Fruit fly (Drosophila melanogaster) Kc167 (cell line): ENCODE data around the gene lbl.

ENCODE experiments used
- Myc ChIP-seq: fragments of >200 bp; optimal IDR thresholded peaks from 2 replicates; lab custom pipeline; 2017; ENCODE audit warnings: missing external identifiers
- Sin3A ChIP-seq: fragments of >200 bp; optimal IDR thresholded peaks from 2 replicates; lab custom pipeline; 2018; ENCODE audit warnings: missing external identifiers
- h ChIP-seq: fragments of >200 bp; optimal IDR thresholded peaks from 3 replicates; lab custom pipeline; 2018; ENCODE audit warnings: missing external identifiers
- insv ChIP-seq: fragments of >200 bp; optimal IDR thresholded peaks from 3 replicates; lab custom pipeline; 2018; ENCODE audit warnings: missing external identifiers
- psq ChIP-seq: fragments of >200 bp; optimal IDR thresholded peaks from 2 replicates; lab custom pipeline; 2017; ENCODE audit warnings: missing external identifiers
- ttk ChIP-seq: sonication (Bioruptor generic); optimal IDR thresholded peaks from 2 replicates; lab custom pipeline; 2017; ENCODE audit warnings: missing external identifiers

Gene lbl

dm6 chr3R:21393005-21393729 is 40.8 kb downstream of the lbl start:
- TF ChIP-seq ttk (no peak), insv (lab: Kevin White, UChicago) (no peak), Myc (no peak), psq (lab: Kevin White, UChicago) (no peak), h (lab: Kevin White, UChicago) (no peak), Sin3A (lab: Kevin White, UChicago) (no peak)

dm6 chr3R:21392221-21392620 is 41.7 kb downstream of the lbl start:
- TF ChIP-seq psq (lab: Kevin White, UChicago) (no peak), ttk (no peak), Sin3A (lab: Kevin White, UChicago) (no peak), insv (lab: Kevin White, UChicago) (no peak), h (lab: Kevin White, UChicago) (no peak), Myc (no peak)

DNA sequence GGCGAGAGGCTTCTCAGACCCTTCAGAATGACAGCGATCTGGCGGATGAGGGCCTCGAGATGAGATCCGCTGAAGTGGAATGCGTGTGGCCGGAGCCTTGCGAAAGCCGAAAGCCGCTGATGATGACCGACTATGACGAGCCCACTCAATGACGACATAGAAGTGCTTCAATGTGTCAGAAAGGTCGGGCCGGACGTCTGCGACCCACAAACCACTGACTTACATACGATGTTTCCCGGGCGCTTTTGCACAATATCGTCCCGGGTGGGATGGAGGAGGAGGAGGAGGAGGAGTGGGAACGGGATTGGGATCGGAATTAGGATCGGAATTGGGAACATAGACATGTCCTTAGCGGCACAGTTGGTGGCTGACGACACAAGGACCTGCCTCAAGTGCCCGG is 43.0 kb downstream of the lbl start:
- TF ChIP-seq psq (lab: Kevin White, UChicago): no peak
- TF ChIP-seq h (lab: Kevin White, UChicago): no peak
- TF ChIP-seq Myc: no peak
- no peak for TF ChIP-seq ttk
- TF ChIP-seq Sin3A (lab: Kevin White, UChicago): no peak
- no peak for TF ChIP-seq insv (lab: Kevin White, UChicago)

- TF ChIP-seq Myc (no peak), insv (lab: Kevin White, UChicago) (no peak), h (lab: Kevin White, UChicago) (no peak), ttk (no peak), psq (lab: Kevin White, UChicago) (no peak), Sin3A (lab: Kevin White, UChicago) (no peak)
These were observed 45.4 kb downstream of the lbl start, which contains the start of gene bap for dm6 chr3R:21388564-21388963. TSS of gene bap (plus strand) at chr3R:21388880.

DNA sequence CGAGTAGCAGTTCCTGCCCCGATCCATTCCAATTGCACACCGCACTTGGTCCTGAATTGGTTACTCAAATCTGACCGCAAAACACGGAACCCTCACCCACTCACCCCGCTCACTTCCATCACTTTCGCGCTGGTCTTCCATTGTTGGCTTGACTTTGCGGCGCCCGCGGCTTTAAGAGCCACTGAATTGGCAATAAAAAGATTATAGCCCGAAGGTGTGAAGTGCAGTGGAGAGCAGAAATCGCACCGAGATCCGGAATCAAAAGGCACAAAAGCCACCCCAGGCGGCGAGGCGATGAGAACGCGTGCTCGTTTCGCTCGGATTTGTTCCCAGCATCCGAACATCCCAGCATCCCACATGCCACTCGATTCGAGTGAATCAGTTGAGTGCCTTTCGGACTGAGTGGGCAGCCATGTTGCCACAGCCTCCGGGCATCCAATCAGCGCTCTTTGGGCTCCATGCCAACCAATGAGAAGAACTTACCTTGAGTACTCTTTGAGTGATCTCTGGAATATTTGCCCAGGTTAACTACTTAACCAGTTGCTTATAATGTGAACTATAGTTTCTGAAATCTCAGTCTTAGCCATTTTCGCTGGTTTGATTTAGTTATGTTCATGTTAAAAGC is 46.5 kb downstream of the lbl start:
- TF ChIP-seq h (lab: Kevin White, UChicago) (no peak), ttk (no peak), psq (lab: Kevin White, UChicago) (no peak), insv (lab: Kevin White, UChicago) (no peak), Sin3A (lab: Kevin White, UChicago) (no peak), Myc (no peak)

DNA sequence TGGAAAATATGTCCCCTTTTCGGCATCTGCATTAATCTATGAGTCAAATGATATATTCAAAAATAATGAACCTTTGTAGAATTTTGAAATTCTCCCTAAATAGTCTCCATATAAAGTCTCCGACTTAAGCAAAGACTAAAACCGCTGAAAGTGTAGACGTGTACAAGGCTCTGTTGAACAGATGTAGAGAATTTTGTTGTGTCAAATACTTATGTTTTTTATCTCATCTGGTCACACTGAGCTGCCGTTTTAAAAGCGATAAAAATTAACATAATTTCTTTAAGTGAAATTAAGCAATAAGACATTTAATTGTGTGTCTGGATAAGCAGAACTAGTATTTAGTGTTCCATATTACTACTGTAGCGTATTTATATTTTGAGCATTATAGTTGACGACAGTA is 47.8 kb downstream of the lbl start:
- no peak for TF ChIP-seq Myc
- no peak for TF ChIP-seq Sin3A (lab: Kevin White, UChicago)
- no peak for TF ChIP-seq ttk
- no peak for TF ChIP-seq h (lab: Kevin White, UChicago)
- no peak for TF ChIP-seq insv (lab: Kevin White, UChicago)
- TF ChIP-seq psq (lab: Kevin White, UChicago): no peak

DNA sequence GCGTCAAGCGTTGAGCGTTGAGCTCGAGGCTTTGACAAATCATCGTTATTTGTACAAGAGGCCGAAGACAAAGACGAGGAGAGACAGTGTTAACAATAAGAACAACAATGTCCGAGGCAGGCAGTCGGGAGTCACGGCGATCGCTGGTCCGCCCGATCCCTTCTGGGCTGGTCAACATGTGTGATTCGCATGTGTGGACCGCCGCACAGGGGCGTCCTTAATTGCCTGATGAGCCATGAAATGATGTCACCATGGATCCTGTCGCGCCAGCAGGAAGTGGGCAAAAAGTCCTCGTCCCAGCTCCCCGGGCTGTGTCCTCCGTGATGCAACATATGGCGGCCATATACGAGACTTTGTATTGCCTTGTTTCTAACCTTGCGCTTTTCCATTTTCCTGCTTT is 54.0 kb downstream of the lbl start:
- TF ChIP-seq insv (lab: Kevin White, UChicago) (no peak), ttk (no peak), Sin3A (lab: Kevin White, UChicago) (no peak), h (lab: Kevin White, UChicago) (no peak), psq (lab: Kevin White, UChicago) (no peak), Myc (no peak)

dm6 chr3R:21378595-21378994 is 55.3 kb downstream of the lbl start, which contains the start of gene tin:
TSS of gene tin (plus strand) at chr3R:21378977.
- no peak for TF ChIP-seq h (lab: Kevin White, UChicago)
- TF ChIP-seq ttk: no peak
- no peak for TF ChIP-seq insv (lab: Kevin White, UChicago)
- no peak for TF ChIP-seq Myc
- TF ChIP-seq Sin3A (lab: Kevin White, UChicago): no peak

dm6 chr3R:21376859-21377607 is 56.9 kb downstream of the lbl start:
- TF ChIP-seq Myc (no peak), insv (lab: Kevin White, UChicago) (no peak), psq (lab: Kevin White, UChicago) (no peak), h (lab: Kevin White, UChicago) (no peak)

dm6 chr3R:21376331-21376761 is 57.6 kb downstream of the lbl start:
- TF ChIP-seq insv (lab: Kevin White, UChicago): no peak
- no peak for TF ChIP-seq h (lab: Kevin White, UChicago)
- TF ChIP-seq psq (lab: Kevin White, UChicago): no peak
- no peak for TF ChIP-seq Myc
- no peak for TF ChIP-seq Sin3A (lab: Kevin White, UChicago)

DNA sequence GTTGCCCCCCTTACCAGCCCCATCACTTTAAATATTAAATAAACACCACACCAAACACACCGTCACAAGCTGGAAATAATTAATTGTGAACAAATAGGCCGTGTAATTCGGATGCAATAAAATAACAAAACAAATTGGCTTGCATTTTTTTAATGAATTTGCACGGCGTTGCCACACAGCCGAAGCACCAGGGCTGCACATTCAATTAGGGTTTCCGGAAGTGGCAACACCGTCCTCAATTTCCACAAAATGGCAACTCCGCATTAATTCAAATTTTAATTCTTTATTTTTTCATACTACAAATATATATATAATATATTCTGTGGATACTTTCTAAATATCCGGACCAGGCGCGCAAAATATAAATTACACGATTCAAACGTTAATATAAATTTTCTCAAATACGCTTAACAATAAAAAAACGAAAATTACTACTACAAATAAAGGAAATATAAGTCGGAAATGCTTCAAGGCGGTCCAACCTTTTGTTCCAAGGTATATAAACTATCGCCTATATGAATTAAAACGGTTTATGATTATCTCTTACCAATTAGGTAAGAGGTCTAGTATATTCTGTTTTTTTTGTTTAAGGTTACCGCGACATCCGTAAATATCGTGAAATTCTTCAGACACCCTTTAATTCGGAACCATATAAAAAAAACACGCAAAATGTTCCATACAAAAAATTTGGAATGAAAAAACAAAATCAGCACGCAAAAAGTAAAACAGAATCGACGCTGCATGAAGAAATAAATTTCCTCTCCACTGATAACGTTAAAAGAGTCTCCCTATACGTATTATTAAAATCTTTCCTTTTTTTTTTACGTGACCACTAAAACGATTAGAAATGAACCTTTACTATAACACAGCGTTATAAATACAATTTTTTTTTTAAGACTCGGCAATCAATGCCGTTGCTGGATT is 60.3 kb downstream of the lbl start:
- TF ChIP-seq insv (lab: Kevin White, UChicago): no peak
- TF ChIP-seq h (lab: Kevin White, UChicago): no peak
- TF ChIP-seq Sin3A (lab: Kevin White, UChicago): no peak
- no peak for TF ChIP-seq ttk
- no peak for TF ChIP-seq Myc
- TF ChIP-seq psq (lab: Kevin White, UChicago): no peak
